Fruit fly (Drosophila melanogaster) ovary, adult (tissue): Measurements from ENCODE around the gene Rim.

Experiments
- CG17801 ChIP-seq: fragments of 200-800 bp; optimal IDR thresholded peaks from 2 replicates; lab custom pipeline; 2019; ENCODE audit warnings: missing biosample characterization, mild to moderate bottlenecking, missing genetic modification characterization, moderate library complexity; ENCODE audit not compliant: partially characterized antibody

Rim gene

DNA sequence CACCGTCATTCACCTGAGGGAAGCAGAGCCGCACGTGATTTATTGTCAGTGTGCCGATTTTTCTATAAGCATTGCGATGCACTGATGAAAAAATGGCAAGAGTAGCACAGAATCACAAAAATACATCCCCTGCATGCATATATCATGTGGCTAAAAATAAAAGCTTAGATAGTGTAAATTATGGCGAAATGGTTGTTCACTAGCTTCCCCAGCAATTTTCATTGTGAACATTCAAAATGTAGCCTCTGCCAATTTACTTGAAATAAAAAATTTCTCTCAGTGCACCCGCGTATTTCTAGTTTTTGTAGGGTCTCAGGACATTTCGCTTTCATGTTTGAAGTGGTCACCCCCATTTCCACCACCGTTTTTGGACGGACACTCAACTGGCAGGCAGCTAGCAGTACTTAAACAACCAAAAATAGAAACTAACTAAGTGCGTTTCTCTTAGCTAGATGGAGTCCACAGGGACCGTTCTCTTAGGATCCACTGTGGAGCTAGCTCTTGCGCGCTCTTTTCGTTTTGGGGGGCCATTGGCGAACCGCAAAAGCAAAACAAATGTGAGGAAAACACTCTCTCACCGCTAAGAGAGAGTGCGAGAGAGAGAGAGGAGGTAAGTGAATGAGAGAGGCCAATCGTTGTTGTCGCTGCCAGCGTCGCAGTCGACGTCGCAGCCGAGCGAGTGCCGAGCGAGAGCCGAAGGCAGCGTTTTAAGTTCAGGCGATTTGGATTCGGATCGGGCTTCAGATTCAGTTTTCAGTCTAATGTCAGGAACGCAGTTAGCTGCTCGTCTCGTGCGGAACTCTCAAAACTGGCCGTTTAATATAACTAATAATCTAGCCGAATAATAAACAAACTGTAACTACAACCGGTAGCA is 27.2 kb upstream of the Rim start:
- no peak for TF ChIP-seq CG17801

DNA sequence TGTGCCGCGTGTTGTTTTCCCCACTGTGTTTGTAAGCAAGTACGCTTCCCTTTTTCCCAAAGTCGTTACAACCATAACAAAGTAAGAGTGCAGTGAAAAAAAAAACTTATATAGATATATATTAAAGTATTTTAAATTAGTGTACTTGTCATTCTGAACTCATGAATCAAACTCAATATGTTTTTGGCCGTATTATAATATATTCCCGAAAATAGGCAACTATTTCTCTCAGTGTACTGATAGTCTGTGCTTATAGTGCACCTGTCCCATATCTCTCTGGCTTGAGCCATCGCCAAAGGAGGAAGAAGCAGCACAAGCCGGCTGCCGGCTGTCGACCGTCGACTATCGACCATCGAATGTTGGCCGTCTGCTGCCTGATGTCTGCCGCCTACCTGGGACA is 24.7 kb upstream of the Rim start:
- no peak for TF ChIP-seq CG17801

DNA sequence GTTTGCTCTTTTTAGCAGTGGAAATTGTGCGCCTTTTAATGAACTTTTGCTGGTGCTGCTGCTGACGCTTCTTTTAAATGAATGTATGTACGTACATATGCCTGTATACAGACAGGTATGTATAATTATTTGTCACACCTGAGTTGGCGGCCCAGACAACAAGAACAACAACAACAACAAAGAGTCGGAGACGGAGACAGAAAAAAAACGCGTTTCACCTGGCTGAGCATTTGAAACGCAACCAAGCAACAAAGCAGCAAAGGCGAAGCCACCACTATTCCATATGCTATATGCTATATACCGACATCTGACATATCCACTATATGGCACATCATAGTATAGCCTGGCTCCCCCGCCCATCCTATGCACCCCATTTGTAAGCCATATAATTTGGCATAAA is 22.3 kb upstream of the Rim start:
- TF ChIP-seq CG17801, result no peak

DNA sequence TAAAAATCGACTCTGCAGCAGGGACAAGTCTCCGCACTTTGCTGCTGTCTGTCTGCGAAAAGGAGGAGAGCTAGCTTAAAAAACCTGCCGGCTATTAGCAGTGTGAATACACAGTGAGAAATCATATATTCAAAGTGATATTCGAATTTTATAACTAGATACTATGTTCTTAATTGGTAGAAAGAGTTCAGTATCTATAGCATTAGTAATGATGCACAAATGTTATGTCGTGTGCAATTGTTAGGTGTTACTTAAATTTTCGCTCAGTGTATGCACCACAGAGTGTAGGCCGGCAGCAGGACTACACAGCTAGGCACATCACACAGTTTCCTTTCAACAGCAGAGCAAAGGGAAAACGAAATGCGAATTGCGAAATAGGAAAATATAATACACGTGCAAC is 18.4 kb upstream of the Rim start:
- TF ChIP-seq CG17801, result no peak

DNA sequence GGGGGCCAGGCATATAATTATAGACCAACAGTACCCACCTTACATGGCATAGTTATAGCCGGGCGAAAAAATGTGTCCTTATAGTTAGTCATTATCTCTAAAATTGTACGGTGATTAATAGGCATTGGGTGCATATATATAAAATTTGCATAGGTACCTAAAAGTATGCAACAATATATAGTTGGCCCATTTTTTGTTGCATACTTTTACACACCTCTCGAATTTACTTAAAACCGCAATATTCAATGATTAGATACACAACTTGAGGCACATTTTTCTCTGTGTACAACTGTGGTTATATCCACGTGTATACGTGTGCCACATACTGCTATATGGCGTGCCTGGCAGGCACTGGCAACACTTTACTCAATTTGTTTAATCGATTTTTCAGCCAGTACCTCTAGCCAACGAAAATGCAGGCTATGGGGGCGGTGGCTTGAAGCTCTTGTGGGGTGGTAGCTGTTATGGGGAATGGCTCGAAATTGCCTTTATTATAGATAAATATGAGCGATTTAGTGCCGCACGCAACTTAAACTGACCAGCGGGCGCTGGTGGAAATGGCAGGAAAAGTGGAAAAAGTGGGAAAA is 16.3 kb upstream of the Rim start:
- TF ChIP-seq CG17801, result no peak

DNA sequence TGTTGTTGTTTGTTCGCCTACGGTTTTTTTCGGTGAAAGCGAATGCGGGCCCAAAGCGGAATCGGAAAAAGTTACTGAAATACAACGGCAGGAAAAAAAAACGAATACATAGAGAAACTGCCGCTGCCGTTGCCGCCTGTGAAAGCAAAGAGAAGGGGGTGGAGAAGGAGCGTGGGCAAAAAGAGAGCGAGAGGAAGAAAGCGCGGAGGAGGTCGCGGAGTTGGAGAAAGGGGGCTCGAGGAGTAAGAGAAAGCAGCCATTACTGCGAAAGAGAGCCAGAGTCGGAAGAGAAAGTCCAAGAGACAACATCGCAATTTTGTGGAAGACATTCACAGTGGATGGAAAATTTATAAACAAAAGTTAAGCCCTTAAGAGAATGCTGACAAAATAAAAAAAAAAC is 3.9 kb upstream of the Rim start:
- TF ChIP-seq CG17801, result no peak

DNA sequence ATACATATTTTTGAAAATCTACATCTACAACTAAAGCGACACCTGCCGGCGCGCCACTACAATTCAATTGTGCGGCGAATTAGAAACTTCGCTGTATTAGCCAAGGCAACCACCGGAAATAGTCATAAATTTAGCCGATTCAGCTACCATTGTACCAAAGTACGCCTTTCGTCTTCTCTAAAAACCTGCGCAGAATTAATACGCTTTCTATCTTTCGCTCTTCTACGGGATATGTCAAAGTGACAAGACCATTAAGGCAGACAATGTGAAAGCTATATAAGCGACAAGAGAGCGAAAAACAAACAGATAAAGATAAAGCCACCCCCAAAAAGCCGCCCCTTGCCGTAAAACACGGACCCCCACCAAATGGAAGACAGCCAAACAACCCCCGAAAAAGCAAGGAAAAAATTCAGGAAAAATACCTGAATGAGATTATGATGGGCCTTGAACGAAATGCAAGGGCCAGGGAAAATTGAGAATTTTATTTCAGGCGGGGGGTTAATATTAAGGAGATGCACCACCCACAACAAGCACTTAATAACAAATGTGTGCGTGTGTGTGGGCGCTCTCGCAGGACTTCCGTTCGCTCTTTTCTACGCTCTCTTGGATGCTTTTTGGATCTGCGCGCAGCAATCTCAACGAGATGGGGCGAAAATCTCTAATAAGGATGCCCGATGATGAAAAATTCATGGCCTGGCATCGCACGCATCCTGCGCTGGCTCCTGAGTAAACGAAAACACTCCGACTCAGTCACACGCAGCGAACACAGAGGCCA is 2.9 kb upstream of the Rim start, which contains the start of gene cpo:
Gene cpo, plus strand, starts transcription at position 725 of the 775 bp plus-strand sequence.
- TF ChIP-seq CG17801, result no peak

DNA sequence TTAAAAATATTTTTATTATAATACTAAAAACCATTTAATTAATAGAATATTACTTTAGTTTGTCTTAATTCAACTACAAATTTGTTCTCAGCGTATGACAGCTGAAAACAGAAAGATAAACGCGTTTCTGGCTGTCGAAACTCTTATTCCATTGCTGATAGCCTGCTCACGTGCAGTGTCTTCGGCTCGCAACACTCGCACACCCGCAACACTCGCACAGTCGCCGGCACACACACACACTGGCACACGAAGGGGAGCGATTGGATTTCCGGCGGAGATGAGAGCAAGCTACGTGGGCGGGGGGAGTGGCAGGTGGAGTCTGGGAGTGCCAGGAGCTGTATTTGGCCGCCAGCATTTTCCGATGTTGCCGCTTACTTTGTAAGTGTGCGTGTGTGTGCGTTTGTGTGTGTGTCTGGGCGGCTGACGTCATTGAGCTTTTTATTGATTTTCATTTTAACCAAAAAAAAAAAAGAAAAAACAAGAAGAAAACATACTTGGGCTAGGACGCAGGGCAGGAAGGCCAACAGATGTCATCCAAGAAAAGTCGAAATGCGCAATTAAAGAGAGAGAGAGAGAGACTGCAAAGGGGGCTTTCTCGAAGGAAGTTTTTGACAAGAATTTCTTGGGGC is 1.6 kb upstream of the Rim start:
- no peak for TF ChIP-seq CG17801

DNA sequence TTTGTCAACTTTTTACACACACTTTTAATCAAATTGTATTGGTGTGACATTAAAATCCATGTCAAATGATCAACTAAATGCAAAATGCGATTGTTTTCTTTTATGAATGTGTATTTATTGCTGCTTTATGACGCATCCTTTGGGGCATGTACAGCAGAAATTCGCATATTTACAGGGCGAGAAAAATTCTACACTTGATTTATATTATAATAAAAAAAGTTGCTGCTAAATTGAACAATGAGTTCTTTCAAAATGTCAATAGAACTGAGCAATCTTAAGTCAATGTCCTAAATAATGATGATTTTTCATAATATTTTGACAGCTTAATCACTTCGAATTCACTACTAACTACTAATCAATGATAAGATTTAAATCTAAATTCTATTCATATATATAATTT is 5.3 kb downstream of the Rim start, which contains the start of gene CG43445:
Gene CG43445, plus strand, starts transcription at position 301 of the 400 bp plus-strand sequence.
- no peak for TF ChIP-seq CG17801

DNA sequence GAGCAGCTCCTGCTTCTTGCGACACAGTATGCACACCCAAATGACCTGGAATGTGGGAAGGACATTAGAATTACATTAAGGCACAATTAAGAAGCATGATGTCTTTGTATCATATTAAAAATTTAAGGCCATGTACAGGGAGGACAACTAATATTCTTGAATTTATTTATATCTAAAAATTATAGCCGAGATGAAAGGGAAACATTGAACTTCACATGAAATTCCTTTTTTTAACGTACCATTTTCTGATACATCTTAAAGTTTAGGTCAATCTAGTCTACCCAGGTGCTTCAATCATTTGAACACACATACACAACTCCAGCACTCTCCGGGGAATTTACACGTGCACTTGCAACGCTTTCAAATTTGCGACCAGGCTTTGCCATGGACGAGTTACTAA is 10.2 kb downstream of the Rim start, which contains the start of gene CG12347:
Gene CG12347, plus strand, starts transcription at position 301 of the 400 bp plus-strand sequence.
- no peak for TF ChIP-seq CG17801

DNA sequence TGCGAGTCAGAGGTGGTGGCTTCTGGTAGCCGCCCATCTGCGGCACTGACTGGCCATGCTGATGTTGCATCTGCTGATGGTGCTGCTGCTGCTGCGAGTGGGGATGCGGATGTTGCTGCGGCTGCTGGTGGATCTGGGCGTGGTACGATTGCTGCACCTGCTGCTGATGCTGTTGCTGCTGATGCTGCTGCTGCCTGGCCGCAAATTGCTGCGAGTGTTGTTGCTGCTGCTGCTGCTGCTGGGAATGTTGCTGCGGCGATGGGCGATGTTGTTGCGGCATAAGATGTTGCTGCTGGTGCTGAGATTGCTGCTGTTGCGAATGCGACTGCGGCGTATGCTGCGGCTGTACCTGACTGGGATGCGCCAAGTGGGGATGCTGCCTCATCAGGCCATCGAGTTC is 11.2 kb downstream of the Rim start:
- no peak for TF ChIP-seq CG17801

DNA sequence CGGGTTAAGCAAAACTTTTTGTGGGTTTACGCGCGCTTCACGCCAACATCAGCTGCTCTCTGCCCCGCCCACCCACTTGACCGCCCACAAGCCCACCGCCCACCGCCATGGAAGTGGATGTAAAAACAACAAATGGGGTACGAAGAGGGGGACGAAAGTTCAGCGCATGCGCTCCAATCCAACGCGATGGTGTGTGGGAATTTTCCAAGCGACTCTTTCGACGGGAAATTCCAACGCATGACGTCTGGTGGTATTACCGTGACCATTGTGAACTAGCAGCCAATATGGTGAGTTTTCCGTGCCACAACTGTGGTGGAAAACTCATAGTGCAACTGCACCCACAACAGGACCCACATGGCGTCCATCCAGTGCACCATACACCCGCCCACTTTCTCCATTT is 14.1 kb downstream of the Rim start:
- no peak for TF ChIP-seq CG17801

DNA sequence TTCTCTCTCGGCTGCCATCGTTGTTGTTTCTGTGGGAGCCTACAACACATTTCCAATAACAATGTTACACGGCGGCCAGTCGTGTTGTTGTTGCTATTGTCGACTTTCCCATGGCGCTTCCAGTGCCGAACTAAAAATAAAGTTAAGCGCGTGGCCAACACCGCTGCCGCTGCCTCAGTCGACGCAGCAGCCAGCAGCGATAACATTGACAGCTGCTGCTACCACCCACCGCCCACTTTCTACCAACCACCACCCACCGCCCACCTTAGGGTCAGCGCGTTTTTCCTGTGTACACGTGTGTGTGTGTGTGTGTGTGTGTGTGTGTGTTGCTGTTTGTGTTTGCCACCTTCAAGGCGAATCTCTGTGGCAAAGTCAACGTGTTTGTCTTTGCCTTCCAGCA is 15.3 kb downstream of the Rim start:
- TF ChIP-seq CG17801, result no peak

DNA sequence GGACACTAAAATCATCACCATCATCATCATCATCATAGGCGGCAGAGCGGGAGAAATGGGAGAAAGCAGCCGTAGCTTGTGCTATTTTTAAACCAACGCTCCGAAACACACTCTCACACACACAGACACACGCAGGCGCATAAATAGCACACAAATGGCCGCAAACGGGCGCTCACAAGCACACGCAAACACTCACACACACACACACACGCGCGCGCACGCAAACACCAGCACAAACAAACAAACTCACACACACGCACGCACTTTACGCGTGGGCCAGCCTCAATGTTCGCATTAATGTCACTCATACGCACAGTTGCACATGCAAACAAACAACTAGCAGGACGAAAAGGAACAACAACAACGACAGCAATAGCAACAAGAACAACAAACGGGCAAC is 18.5 kb downstream of the Rim start:
- TF ChIP-seq CG17801, result no peak

DNA sequence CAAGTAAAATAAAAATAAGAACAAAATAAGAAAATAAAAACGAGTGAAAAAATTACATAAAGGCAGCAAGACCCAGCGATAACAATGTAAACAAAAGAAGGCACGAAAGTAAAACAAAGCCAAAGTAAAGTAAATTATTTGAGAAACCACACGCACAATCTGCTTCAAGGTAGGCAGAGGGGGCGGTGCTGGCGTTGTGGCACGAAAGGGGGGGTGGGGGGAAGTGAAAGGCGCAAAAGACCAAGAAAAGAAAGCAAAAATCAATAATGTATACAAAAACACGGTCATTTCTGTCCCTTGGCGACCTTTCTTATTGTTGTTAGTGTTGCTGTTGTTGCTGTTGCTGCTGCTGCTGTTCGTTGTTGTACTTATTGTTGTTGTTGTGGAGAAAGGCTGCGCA is 19.1 kb downstream of the Rim start:
- TF ChIP-seq CG17801, result no peak

DNA sequence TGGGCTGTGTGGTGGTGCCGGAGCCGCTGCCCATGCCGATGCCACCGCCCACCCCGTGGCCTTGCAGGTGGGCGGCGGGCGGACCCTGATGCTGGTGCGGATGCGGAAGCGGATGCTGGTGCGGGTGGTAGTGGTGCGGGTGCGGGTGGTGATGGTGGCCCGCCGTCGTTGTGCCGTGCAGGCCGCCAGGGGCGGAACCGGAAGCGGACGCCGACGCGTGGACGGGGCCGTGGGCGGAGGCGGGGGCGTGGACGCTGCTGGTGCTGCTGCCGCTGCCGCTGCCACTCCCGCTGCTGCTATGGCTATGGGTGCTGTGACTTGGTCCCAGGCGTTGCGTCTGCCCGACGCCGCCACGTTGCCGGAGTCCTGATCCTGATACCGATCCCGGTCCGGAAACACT is 25.4 kb downstream of the Rim start:
- TF ChIP-seq CG17801, result no peak

DNA sequence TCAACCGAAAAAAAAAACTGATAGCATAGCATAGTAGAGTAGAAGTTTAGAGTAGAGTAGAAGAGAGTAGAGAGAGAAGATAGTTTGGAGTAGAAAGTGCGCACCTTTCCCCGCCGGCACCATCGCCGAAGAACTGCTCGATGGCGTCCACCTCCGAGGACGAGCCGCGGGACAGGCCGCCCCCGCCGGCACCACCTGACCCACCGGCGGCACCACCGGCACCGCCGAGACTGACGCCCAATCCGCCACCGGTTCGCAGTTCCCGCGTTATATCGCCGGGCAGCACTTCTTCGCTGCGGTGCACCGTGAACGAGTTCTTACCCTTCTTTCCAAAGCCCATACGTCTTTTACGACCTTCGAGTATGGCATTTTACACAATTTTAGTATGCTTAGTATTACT is 35.3 kb downstream of the Rim start:
- TF ChIP-seq CG17801, result no peak
